Worm (Caenorhabditis elegans) whole organism, L1 larva: ENCODE data around the gene srh-7.

Source experiments
- C16A3.4 ChIP-seq: fragments of 150-350 bp; optimal IDR thresholded peaks from 2 replicates; lab custom pipeline; 2014; ENCODE audit warnings: missing biosample characterization, missing genetic modification characterization
- C34B4.2 ChIP-seq: sonication (generic microtip); optimal IDR thresholded peaks from 2 replicates; lab custom pipeline; 2017; ENCODE audit warnings: mild to moderate bottlenecking, missing genetic modification characterization, missing compliant biosample characterization
- aha-1 ChIP-seq: fragments of 150-350 bp; optimal IDR thresholded peaks from 2 replicates; lab custom pipeline; 2014; ENCODE audit warnings: missing biosample characterization, missing genetic modification characterization
- alr-1 ChIP-seq: fragments of 200-800 bp; sonication (Bioruptor generic); optimal IDR thresholded peaks from 2 replicates; lab custom pipeline; 2018; ENCODE audit warnings: borderline replicate concordance, mild to moderate bottlenecking, missing genetic modification characterization, missing compliant biosample characterization
- aly-2 ChIP-seq: fragments of 150-350 bp; optimal IDR thresholded peaks from 2 replicates; lab custom pipeline; 2014; ENCODE audit warnings: missing biosample characterization, missing genetic modification characterization
- ama-1 ChIP-seq: fragments of 150-350 bp; optimal IDR thresholded peaks from 2 replicates; lab custom pipeline; 2014
- blmp-1 ChIP-seq: fragments of 150-350 bp; optimal IDR thresholded peaks from 2 replicates; lab custom pipeline; 2014; ENCODE audit warnings: missing biosample characterization, missing genetic modification characterization
- ceh-63 ChIP-seq: fragments of 200-800 bp; sonication (Bioruptor generic); optimal IDR thresholded peaks from 2 replicates; lab custom pipeline; 2018; ENCODE audit warnings: mild to moderate bottlenecking, missing genetic modification characterization, missing compliant biosample characterization
- ceh-8 ChIP-seq: fragments of 200-800 bp; sonication (Bioruptor generic); optimal IDR thresholded peaks from 2 replicates; lab custom pipeline; 2018; ENCODE audit warnings: mild to moderate bottlenecking, missing genetic modification characterization, moderate library complexity, missing compliant biosample characterization
- ceh-82 ChIP-seq, 3 experiments: fragments of 150-350 bp in 1 of 3; sonication (generic microtip) in 2 of 3; optimal IDR thresholded peaks; 2 replicates each; lab custom pipeline; 2014 to 2017; ENCODE audit warnings: missing biosample characterization in 3 of 3, missing genetic modification characterization in 3 of 3
- ceh-90 ChIP-seq: sonication (generic microtip); optimal IDR thresholded peaks from 2 replicates; lab custom pipeline; 2016; ENCODE audit warnings: missing genetic modification characterization, missing compliant biosample characterization
- dsc-1 ChIP-seq: sonication (generic microtip); optimal IDR thresholded peaks from 2 replicates; lab custom pipeline; 2016; ENCODE audit warnings: mild to moderate bottlenecking, missing genetic modification characterization, missing compliant biosample characterization
- efl-1 ChIP-seq, 4 experiments: fragments of 150-350 bp; optimal IDR thresholded peaks in 3 of 4; peaks in 1 of 4; 1 replicate in 1 of 4; 2 replicates in 3 of 4; lab custom pipeline; 2014; ENCODE audit warnings: missing biosample characterization in 2 of 4, missing genetic modification characterization in 2 of 4, missing genetic modification reagents in 2 of 4
- egl-27 ChIP-seq, 2 experiments: fragments of 150-350 bp in 1 of 2; sonication (generic microtip); optimal IDR thresholded peaks; 3 replicates each; lab custom pipeline; 2017 to 2018; ENCODE audit warnings: missing biosample characterization in 2 of 2, missing genetic modification characterization in 2 of 2, missing genetic modification reagents in 2 of 2
- fkh-10 ChIP-seq: sonication (generic microtip); optimal IDR thresholded peaks from 2 replicates; lab custom pipeline; 2017; ENCODE audit warnings: missing biosample characterization, missing genetic modification reagents, missing genetic modification characterization
- fkh-8 ChIP-seq: sonication (generic microtip); optimal IDR thresholded peaks from 2 replicates; lab custom pipeline; 2016; ENCODE audit warnings: mild to moderate bottlenecking, missing genetic modification characterization, missing compliant biosample characterization
- fos-1 ChIP-seq: fragments of 150-350 bp; optimal IDR thresholded peaks from 2 replicates; lab custom pipeline; 2014; ENCODE audit warnings: missing biosample characterization, missing genetic modification characterization
- hlh-17 ChIP-seq: fragments of 200-800 bp; sonication (Bioruptor generic); optimal IDR thresholded peaks from 2 replicates; lab custom pipeline; 2018; ENCODE audit warnings: missing genetic modification characterization, mild to moderate bottlenecking, missing compliant biosample characterization, moderate library complexity, borderline replicate concordance
- irx-1 ChIP-seq: sonication (generic microtip); optimal IDR thresholded peaks from 2 replicates; lab custom pipeline; 2016; ENCODE audit warnings: missing genetic modification characterization, missing compliant biosample characterization
- isw-1 ChIP-seq: fragments of 200-800 bp; sonication (Bioruptor generic); IDR thresholded peaks from 2 replicates; pipeline ENCODE4 v1.3.6; 2022; ENCODE audit warnings: missing genetic modification characterization, missing compliant biosample characterization
- lin-14 ChIP-seq: fragments of 200-800 bp; sonication (Bioruptor generic); optimal IDR thresholded peaks from 2 replicates; lab custom pipeline; 2018; ENCODE audit warnings: mild to moderate bottlenecking, missing genetic modification characterization, moderate library complexity, missing compliant biosample characterization
- lin-35 ChIP-seq, 2 experiments: fragments of 150-350 bp; optimal IDR thresholded peaks; 2 replicates each; lab custom pipeline; 2014; ENCODE audit warnings: missing biosample characterization in 2 of 2, missing genetic modification characterization in 2 of 2, missing genetic modification reagents in 2 of 2
- lin-39 ChIP-seq: fragments of 150-350 bp; optimal IDR thresholded peaks from 2 replicates; lab custom pipeline; 2014; ENCODE audit warnings: missing biosample characterization, missing genetic modification reagents, missing genetic modification characterization
- lsy-2 ChIP-seq, 2 experiments: fragments of 150-350 bp; optimal IDR thresholded peaks; 2 replicates each; lab custom pipeline; 2014; ENCODE audit warnings: missing biosample characterization in 2 of 2, missing genetic modification characterization in 2 of 2
- mdl-1 ChIP-seq, 2 experiments: fragments of 150-350 bp; optimal IDR thresholded peaks; 2 replicates each; lab custom pipeline; 2014 to 2017; ENCODE audit warnings: missing biosample characterization in 2 of 2, missing genetic modification characterization in 2 of 2, inconsistent platforms in 1 of 2
- nhr-11 ChIP-seq: fragments of 150-350 bp; optimal IDR thresholded peaks from 2 replicates; lab custom pipeline; 2014; ENCODE audit warnings: missing biosample characterization, missing genetic modification characterization
- nhr-19 ChIP-seq: fragments of 200-800 bp; sonication (Bioruptor generic); conservative IDR thresholded peaks from 2 replicates; pipeline ENCODE4 v1.3.6; 2022; ENCODE audit warnings: missing genetic modification characterization, missing compliant biosample characterization
- nhr-20 ChIP-seq: sonication (generic microtip); optimal IDR thresholded peaks from 2 replicates; lab custom pipeline; 2016; ENCODE audit warnings: mild to moderate bottlenecking, missing genetic modification characterization, missing compliant biosample characterization
- nhr-237 ChIP-seq: fragments of 150-350 bp; optimal IDR thresholded peaks from 2 replicates; lab custom pipeline; 2014; ENCODE audit warnings: missing biosample characterization, missing genetic modification characterization
- nhr-28 ChIP-seq: fragments of 150-350 bp; optimal IDR thresholded peaks from 2 replicates; lab custom pipeline; 2014; ENCODE audit warnings: missing biosample characterization, missing genetic modification characterization
- nhr-47 ChIP-seq: sonication (generic microtip); optimal IDR thresholded peaks from 2 replicates; lab custom pipeline; 2016; ENCODE audit warnings: mild to moderate bottlenecking, missing genetic modification characterization, moderate library complexity, missing compliant biosample characterization
- nhr-84 ChIP-seq: sonication (generic microtip); optimal IDR thresholded peaks from 2 replicates; lab custom pipeline; 2017; ENCODE audit warnings: missing biosample characterization, missing genetic modification characterization
- nhr-85 ChIP-seq: sonication (generic microtip); peaks from one replicate; lab custom pipeline; 2016; ENCODE audit warnings: missing genetic modification characterization, inconsistent platforms, missing compliant biosample characterization
- rnt-1 ChIP-seq: sonication (generic microtip); optimal IDR thresholded peaks from 2 replicates; lab custom pipeline; 2016; ENCODE audit warnings: mild to moderate bottlenecking, missing genetic modification characterization, moderate library complexity, missing compliant biosample characterization
- snpc-4 ChIP-seq: fragments of 150-350 bp; optimal IDR thresholded peaks from 2 replicates; lab custom pipeline; 2014; ENCODE audit warnings: missing biosample characterization, missing genetic modification characterization
- snu-23 ChIP-seq: sonication (generic microtip); optimal IDR thresholded peaks from 2 replicates; lab custom pipeline; 2016; ENCODE audit warnings: missing genetic modification characterization, missing compliant biosample characterization
- sup-37 ChIP-seq: fragments of 200-800 bp; sonication (Bioruptor generic); optimal IDR thresholded peaks from 2 replicates; lab custom pipeline; 2018; ENCODE audit warnings: mild to moderate bottlenecking, missing genetic modification characterization, missing compliant biosample characterization
- swsn-7 ChIP-seq: sonication (generic microtip); optimal IDR thresholded peaks from 2 replicates; lab custom pipeline; 2016; ENCODE audit warnings: missing genetic modification characterization, missing compliant biosample characterization
- tbx-2 ChIP-seq: sonication (generic microtip); optimal IDR thresholded peaks from 2 replicates; lab custom pipeline; 2016; ENCODE audit warnings: missing genetic modification characterization, missing compliant biosample characterization
- tlp-1 ChIP-seq: fragments of 150-350 bp; optimal IDR thresholded peaks from 2 replicates; lab custom pipeline; 2014; ENCODE audit warnings: missing biosample characterization, missing genetic modification characterization
- unc-30 ChIP-seq: sonication (generic microtip); optimal IDR thresholded peaks from 2 replicates; lab custom pipeline; 2017; ENCODE audit warnings: missing biosample characterization, missing genetic modification characterization
- unc-98 ChIP-seq: fragments of 200-800 bp; sonication (Bioruptor generic); IDR thresholded peaks from 2 replicates; pipeline ENCODE4 v1.3.6; 2022; ENCODE audit warnings: missing genetic modification characterization, missing compliant biosample characterization
- vab-15 ChIP-seq: sonication (generic microtip); optimal IDR thresholded peaks from 2 replicates; lab custom pipeline; 2017; ENCODE audit warnings: missing genotype, mild to moderate bottlenecking, missing genetic modification characterization, missing compliant biosample characterization
- zip-4 ChIP-seq: fragments of 200-800 bp; sonication (Bioruptor generic); optimal IDR thresholded peaks from 2 replicates; lab custom pipeline; 2018; ENCODE audit warnings: mild to moderate bottlenecking, missing genetic modification characterization, moderate library complexity, missing compliant biosample characterization
- ztf-11 ChIP-seq, 2 experiments: sonication (generic microtip); optimal IDR thresholded peaks; 2 replicates each; lab custom pipeline; 2016 to 2017; ENCODE audit warnings: missing genetic modification characterization in 2 of 2, missing biosample characterization in 1 of 2, missing compliant biosample characterization in 1 of 2

The srh-7 gene

DNA sequence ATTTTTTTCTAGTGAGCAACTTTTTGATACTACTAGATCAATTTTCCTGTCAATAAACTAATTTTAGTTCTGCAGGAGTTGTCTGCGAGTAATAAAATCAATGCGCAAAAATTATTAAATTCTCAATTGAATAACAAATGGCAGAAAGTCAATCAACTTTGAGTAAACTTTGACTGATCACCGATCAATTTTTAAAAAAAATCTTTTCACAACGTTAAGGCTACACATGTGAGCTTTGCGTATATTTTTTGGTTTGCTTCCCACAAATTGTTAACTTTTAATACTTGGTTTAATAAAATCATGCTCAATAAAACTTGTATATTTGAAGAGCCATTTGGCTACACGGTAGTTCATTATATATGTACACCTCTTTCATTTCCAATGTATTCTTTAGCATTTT is at the start of gene srh-7:
TSS of gene srh-7 (plus strand) at position 301 of the 400 bp plus-strand sequence.
- TF ChIP-seq ceh-82 (tag; optimal IDR thresholded peaks at IDR 0.05; lab: Kevin White, UChicago): no peak
- no peak for TF ChIP-seq C34B4.2 (tag; lab: Kevin White, UChicago)
- TF ChIP-seq sup-37 (GFP tag; lab: Kevin White, UChicago): no peak
- TF ChIP-seq swsn-7 (tag; lab: Kevin White, UChicago): no peak
- TF ChIP-seq nhr-19 (GFP tag; lab: Robert Waterston, UW): no peak
- no peak for TF ChIP-seq fkh-8 (tag; lab: Kevin White, UChicago)
- TF ChIP-seq ceh-63 (GFP tag; lab: Kevin White, UChicago): no peak
- TF ChIP-seq nhr-28 (tag; lab: Kevin White, UChicago): no peak
- TF ChIP-seq nhr-237 (tag; lab: Kevin White, UChicago): no peak
- TF ChIP-seq efl-1 (optimal IDR thresholded peaks at IDR 0.05; lab: Kevin White, UChicago): no peak
- no peak for TF ChIP-seq efl-1 (GFP tag; optimal IDR thresholded peaks at IDR 0.05 in 1 of 2; lab: Kevin White, UChicago)

DNA sequence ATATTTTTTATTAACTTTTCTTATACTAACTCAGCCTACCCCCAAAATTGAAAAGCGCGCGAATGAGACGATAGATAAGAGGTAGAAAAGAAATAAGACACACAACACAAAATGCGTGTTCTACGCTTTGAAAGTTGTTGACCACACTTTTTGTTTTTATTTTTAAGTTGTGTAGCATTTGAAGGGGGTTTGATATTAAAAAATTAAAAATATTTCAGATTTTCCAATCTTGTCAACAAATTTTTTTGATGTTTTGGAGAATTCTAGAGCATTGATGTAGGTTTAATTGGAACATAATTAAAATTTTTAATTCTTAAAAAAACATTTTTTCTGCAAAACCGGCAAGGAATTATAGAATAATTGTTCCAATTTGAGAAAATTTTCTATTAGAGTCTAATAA is 46.8 kb upstream of the srh-7 start, which contains the start of gene cyp-34A6:
TSS of gene cyp-34A6 (minus strand) at position 101 of the 400 bp plus-strand sequence.
- TF ChIP-seq snu-23 (GFP tag; lab: Kevin White, UChicago) (no peak), nhr-19 (GFP tag; lab: Robert Waterston, UW) (no peak), lin-39 (tag; lab: Kevin White, UChicago) (no peak), hlh-17 (no peak), blmp-1 (tag; lab: Kevin White, UChicago) (no peak), lin-14 (GFP tag; lab: Kevin White, UChicago) (no peak), unc-98 (GFP tag; lab: Robert Waterston, UW) (no peak)

DNA sequence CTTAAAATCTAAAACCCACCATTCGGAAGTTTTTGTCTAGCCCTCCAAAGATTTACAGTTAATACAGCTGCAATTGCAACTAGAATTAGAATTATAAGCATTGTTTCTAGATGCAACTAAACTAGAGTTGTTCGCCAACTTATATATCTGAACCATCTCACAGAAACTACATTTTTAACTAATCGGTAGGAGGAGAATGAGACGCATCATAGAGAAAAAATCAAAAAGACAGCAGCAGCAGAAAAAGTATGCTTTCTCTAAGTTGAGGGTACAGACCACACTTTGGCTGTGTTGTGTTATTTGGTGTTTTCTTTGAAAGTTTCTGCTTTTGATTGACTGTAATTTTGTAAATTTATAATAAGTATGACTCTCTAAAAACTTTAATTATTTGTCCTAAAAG is 44.3 kb upstream of the srh-7 start, which contains the start of gene cyp-34A7:
TSS of gene cyp-34A7 (minus strand) at position 101 of the 400 bp plus-strand sequence.
- TF ChIP-seq ama-1 (lab: Kevin White, UChicago) (no peak), fkh-8 (tag; lab: Kevin White, UChicago) (no peak), egl-27 (tag; optimal IDR thresholded peaks at IDR 0.05; lab: Kevin White, UChicago) (no peak), ceh-90 (tag; lab: Kevin White, UChicago) (no peak), nhr-85 (tag; lab: Kevin White, UChicago) (no peak), snpc-4 (tag; lab: Kevin White, UChicago) (no peak), zip-4 (no peak), nhr-11 (tag; lab: Kevin White, UChicago) (no peak), rnt-1 (tag; lab: Kevin White, UChicago) (no peak), irx-1 (no peak), fkh-10 (GFP tag; lab: Kevin White, UChicago) (no peak)

DNA sequence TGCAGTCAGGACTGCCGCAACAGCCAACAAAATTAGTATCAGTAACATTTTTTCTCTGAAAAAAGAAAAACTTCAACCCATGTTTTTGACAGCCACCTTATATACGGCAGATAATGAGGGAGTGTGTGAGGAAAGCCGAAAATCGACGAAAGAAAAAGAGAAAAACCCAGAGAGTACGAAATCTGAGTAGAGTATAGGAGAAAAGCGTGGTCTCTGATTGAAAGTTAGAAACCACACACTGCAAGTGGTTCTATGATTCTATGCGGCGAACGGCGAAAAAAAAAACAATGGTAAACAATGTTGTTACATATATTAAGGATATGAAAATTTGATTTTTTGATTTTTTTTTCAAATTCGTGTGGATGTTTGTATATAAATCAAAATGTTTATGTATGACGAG is 40.3 kb upstream of the srh-7 start, which contains the start of gene cyp-34A8:
TSS of gene cyp-34A8 (minus strand) at position 62 of the 400 bp plus-strand sequence.
- TF ChIP-seq nhr-47 (tag; lab: Kevin White, UChicago): no peak
- no peak for TF ChIP-seq fkh-10 (GFP tag; lab: Kevin White, UChicago)
- TF ChIP-seq nhr-28 (tag; lab: Kevin White, UChicago): no peak
- no peak for TF ChIP-seq ceh-8 (GFP tag; lab: Kevin White, UChicago)
- TF ChIP-seq vab-15: no peak
- no peak for TF ChIP-seq aly-2 (tag; lab: Kevin White, UChicago)
- TF ChIP-seq lsy-2 (tag; optimal IDR thresholded peaks at IDR 0.05; lab: Kevin White, UChicago): no peak
- TF ChIP-seq irx-1: no peak
- TF ChIP-seq lin-35 (GFP tag; optimal IDR thresholded peaks at IDR 0.05; lab: Kevin White, UChicago): peak in 1 of 2 experiments; percentile 6
- TF ChIP-seq ceh-90 (tag; lab: Kevin White, UChicago): no peak
- peak; percentile 27 for TF ChIP-seq snu-23 (GFP tag; lab: Kevin White, UChicago)
- TF ChIP-seq tbx-2: no peak
- TF ChIP-seq blmp-1 (tag; lab: Kevin White, UChicago): peak; percentile 73
- no peak for TF ChIP-seq fos-1
- no peak for TF ChIP-seq C16A3.4 (tag; lab: Kevin White, UChicago)
- no peak for TF ChIP-seq mdl-1 (tag; optimal IDR thresholded peaks at IDR 0.05; lab: Kevin White, UChicago)
- no peak for TF ChIP-seq isw-1 (GFP tag; lab: Robert Waterston, UW)
- TF ChIP-seq hlh-17: no peak
- no peak for TF ChIP-seq ztf-11 (tag; optimal IDR thresholded peaks at IDR 0.05; lab: Kevin White, UChicago)
- no peak for TF ChIP-seq efl-1 (optimal IDR thresholded peaks at IDR 0.05; lab: Kevin White, UChicago)
- peak in 1 of 2 experiments; percentile 68 for TF ChIP-seq efl-1 (GFP tag; optimal IDR thresholded peaks at IDR 0.05 in 1 of 2; lab: Kevin White, UChicago)
- no peak for TF ChIP-seq nhr-85 (tag; lab: Kevin White, UChicago)
- TF ChIP-seq unc-30: no peak
- no peak for TF ChIP-seq nhr-84 (tag; lab: Kevin White, UChicago)
- no peak for TF ChIP-seq alr-1 (tag; lab: Kevin White, UChicago)
- no peak for TF ChIP-seq tlp-1 (tag; lab: Kevin White, UChicago)
- peak; percentile 74 for TF ChIP-seq nhr-20
- TF ChIP-seq ceh-63 (GFP tag; lab: Kevin White, UChicago): no peak
- TF ChIP-seq aha-1: no peak
- TF ChIP-seq dsc-1: no peak
